Fruit fly (Drosophila melanogaster): ENCODE results near the gene Tsp26A.
A peak's percentile ranks its signal among the peaks of the same experiment; 100 is the strongest.

Gene Tsp26A

dm6 chr2L:5986094-5986493 is 13.9 kb upstream of the Tsp26A start, which contains the start of gene ifc (continued):
- TF ChIP-seq ssp (GFP tag; IDR thresholded peaks at IDR 0.05) (no peak), Six4 (GFP tag; optimal IDR thresholded peaks at IDR 0.05) (peak; percentile 7), dati (GFP tag; IDR thresholded peaks at IDR 0.05) (no peak), CG17361 (GFP tag; IDR thresholded peaks at IDR 0.05) (no peak), CG43689 (GFP tag; IDR thresholded peaks at IDR 0.05) (no peak), mirr (GFP tag; optimal IDR thresholded peaks at IDR 0.05) (peak; percentile 7), CG12769 (tag; optimal IDR thresholded peaks at IDR 0.05) (peak; percentile 80), pros (GFP tag; optimal IDR thresholded peaks at IDR 0.05) (no peak), danr (GFP tag; IDR thresholded peaks at IDR 0.05) (no peak), run (tag; optimal IDR thresholded peaks at IDR 0.05) (peak; percentile 22), fd96Cb (tag; optimal IDR thresholded peaks at IDR 0.05) (peak; percentile 27), insv (GFP tag; optimal IDR thresholded peaks at IDR 0.05) (peak in 1 of 2 experiments; percentile 44), br (optimal IDR thresholded peaks at IDR 0.05) (no peak), BEAF-32 (GFP tag; optimal IDR thresholded peaks at IDR 0.05) (peak; percentile 83), ac (GFP tag; optimal IDR thresholded peaks at IDR 0.05) (no peak), tna (GFP tag; IDR thresholded peaks at IDR 0.05; ENCODE audit: partially characterized antibody) (no peak), tio (GFP tag; optimal IDR thresholded peaks at IDR 0.05) (no peak), pan (optimal IDR thresholded peaks at IDR 0.05) (no peak), pan (GFP tag; optimal IDR thresholded peaks at IDR 0.05 in 1 of 2, IDR thresholded peaks at IDR 0.05 in 1 of 2) (no peak), CG7839 (tag; optimal IDR thresholded peaks at IDR 0.05) (peak; percentile 58), CG30431 (GFP tag; optimal IDR thresholded peaks at IDR 0.05) (no peak), pzg (GFP tag; optimal IDR thresholded peaks at IDR 0.05) (peak; percentile 96), CG14710 (tag; optimal IDR thresholded peaks at IDR 0.05) (peak; percentile 81), sr (GFP tag; IDR thresholded peaks at IDR 0.05) (no peak), CG7357 (GFP tag; IDR thresholded peaks at IDR 0.05) (peak; percentile 99), CG32532 (GFP tag; IDR thresholded peaks at IDR 0.05) (no peak), Dref (GFP tag; IDR thresholded peaks at IDR 0.05) (no peak), luna (GFP tag; optimal IDR thresholded peaks at IDR 0.05) (peak; percentile 66), Fer3 (tag; optimal IDR thresholded peaks at IDR 0.05) (peak; percentile 64), Tbp (GFP tag; optimal IDR thresholded peaks at IDR 0.05) (no peak), CG31365 (tag; optimal IDR thresholded peaks at IDR 0.05) (peak; percentile 13), CG10431 (GFP tag; optimal IDR thresholded peaks at IDR 0.05) (no peak), CkIIα-i1 (GFP tag; IDR thresholded peaks at IDR 0.05) (no peak), bcd (GFP tag; optimal IDR thresholded peaks at IDR 0.05) (peak; percentile 87), CG18764 (GFP tag; optimal IDR thresholded peaks at IDR 0.05) (peak; percentile 40), Mes4 (GFP tag; optimal IDR thresholded peaks at IDR 0.05) (peak; percentile 30), CG18476 (GFP tag; optimal IDR thresholded peaks at IDR 0.05) (peak; percentile 76), CG8089 (GFP tag; optimal IDR thresholded peaks at IDR 0.05) (peak; percentile 53), lbe (GFP tag; optimal IDR thresholded peaks at IDR 0.05) (no peak), CG9817 (tag; optimal IDR thresholded peaks at IDR 0.05) (peak; percentile 68), kay (GFP tag; optimal IDR thresholded peaks at IDR 0.05) (peak; percentile 52), C15 (GFP tag; IDR thresholded peaks at IDR 0.05) (no peak), CG31388 (GFP tag; optimal IDR thresholded peaks at IDR 0.05) (no peak), Deaf1 (tag; optimal IDR thresholded peaks at IDR 0.05) (peak; percentile 3), H15 (GFP tag; IDR thresholded peaks at IDR 0.05) (no peak), pum (GFP tag; optimal IDR thresholded peaks at IDR 0.05) (peak; percentile 36), BtbVII (GFP tag; optimal IDR thresholded peaks at IDR 0.05) (no peak), CG2129 (GFP tag; IDR thresholded peaks at IDR 0.05; ENCODE audit: partially characterized antibody) (no peak), E2f2 (GFP tag; IDR thresholded peaks at IDR 0.05) (no peak), nerfin-2 (GFP tag; IDR thresholded peaks at IDR 0.05; ENCODE audit: partially characterized antibody) (no peak), CG1832 (GFP tag; optimal IDR thresholded peaks at IDR 0.05) (no peak), MBD-R2 (GFP tag; IDR thresholded peaks at IDR 0.05) (no peak)
